Worm (Caenorhabditis elegans) whole organism, L1 larva: Measurements from ENCODE around the gene R160.5.

ENCODE experiments used
- ama-1 ChIP-seq: fragments of 150-350 bp; optimal IDR thresholded peaks from 2 replicates; lab custom pipeline; 2014
- lin-15B ChIP-seq: fragments of 150-350 bp; sonication (generic microtip); optimal IDR thresholded peaks from 3 replicates; lab custom pipeline; 2014; ENCODE audit warnings: missing biosample characterization, missing genetic modification characterization
- nhr-11 ChIP-seq: fragments of 150-350 bp; optimal IDR thresholded peaks from 2 replicates; lab custom pipeline; 2014; ENCODE audit warnings: missing biosample characterization, missing genetic modification characterization
- rnt-1 ChIP-seq: sonication (generic microtip); optimal IDR thresholded peaks from 2 replicates; lab custom pipeline; 2016; ENCODE audit warnings: mild to moderate bottlenecking, missing genetic modification characterization, moderate library complexity, missing compliant biosample characterization
- skn-1 ChIP-seq: fragments of 150-350 bp; optimal IDR thresholded peaks from 2 replicates; lab custom pipeline; 2014; ENCODE audit warnings: missing biosample characterization, missing genetic modification characterization
- snpc-4 ChIP-seq: fragments of 150-350 bp; optimal IDR thresholded peaks from 2 replicates; lab custom pipeline; 2014; ENCODE audit warnings: missing biosample characterization, missing genetic modification characterization

DNA sequence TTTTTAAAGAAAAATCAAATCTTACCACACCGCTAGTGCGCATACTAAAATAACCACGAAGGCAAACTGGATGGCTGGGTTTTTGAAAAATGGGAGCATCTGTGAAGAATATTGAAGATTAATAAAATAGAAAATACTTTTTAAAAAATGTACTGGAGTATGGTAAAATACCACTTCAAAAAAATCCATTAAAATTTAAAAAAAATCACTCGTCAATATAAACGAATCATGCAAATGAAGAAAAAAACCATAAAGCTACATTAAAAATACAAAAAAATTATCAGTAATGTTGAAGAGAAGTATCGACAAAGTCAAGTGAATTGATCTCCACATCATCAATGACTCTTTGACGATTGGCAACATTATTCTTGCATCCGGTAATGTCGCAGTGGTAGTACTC lies at the start of gene R160.5:
- TF ChIP-seq snpc-4: no peak
- TF ChIP-seq nhr-11: no peak
- no peak for TF ChIP-seq skn-1
- TF ChIP-seq rnt-1 (tag; lab: Kevin White, UChicago): no peak
- no peak for TF ChIP-seq lin-15B (tag; lab: Kevin White, UChicago)
- TF ChIP-seq ama-1 (lab: Kevin White, UChicago): no peak
